Fruit fly (Drosophila melanogaster): ENCODE results near the gene CG6650.

- no peak for TF ChIP-seq org-1 (GFP tag; optimal IDR thresholded peaks at IDR 0.05)
- no peak for TF ChIP-seq CG2129 (GFP tag; IDR thresholded peaks at IDR 0.05; ENCODE audit: partially characterized antibody)
- TF ChIP-seq CG13123 (GFP tag; optimal IDR thresholded peaks at IDR 0.05) = no peak
- TF ChIP-seq amos (GFP tag; IDR thresholded peaks at IDR 0.05; ENCODE audit: partially characterized antibody) = no peak
- TF ChIP-seq dpn (GFP tag; optimal IDR thresholded peaks at IDR 0.05) = no peak
- no peak for TF ChIP-seq CG6654 (GFP tag; optimal IDR thresholded peaks at IDR 0.05)
- no peak for TF ChIP-seq CG11085 (GFP tag; IDR thresholded peaks at IDR 0.05)
- TF ChIP-seq Hr78 (GFP tag; optimal IDR thresholded peaks at IDR 0.05) = no peak
- no peak for TF ChIP-seq sd (tag; optimal IDR thresholded peaks at IDR 0.05)
- no peak for TF ChIP-seq CG34224 (GFP tag; IDR thresholded peaks at IDR 0.05; ENCODE audit: partially characterized antibody)
- no peak for TF ChIP-seq Pdp1 (GFP tag; optimal IDR thresholded peaks at IDR 0.05)
- no peak for TF ChIP-seq pan (optimal IDR thresholded peaks at IDR 0.05)
- TF ChIP-seq pan (GFP tag; optimal IDR thresholded peaks at IDR 0.05 in 1 of 2, IDR thresholded peaks at IDR 0.05 in 1 of 2) = no peak
- no peak for TF ChIP-seq row (GFP tag; IDR thresholded peaks at IDR 0.05)
These were observed 44.9 kb upstream of the CG6650 start, which contains the start of gene CG17362 for dm6 chr3L:13986330-13986729.

Measured in whole organism, embryonic.